Worm (Caenorhabditis elegans): ENCODE data around the gene srt-39.

DNA sequence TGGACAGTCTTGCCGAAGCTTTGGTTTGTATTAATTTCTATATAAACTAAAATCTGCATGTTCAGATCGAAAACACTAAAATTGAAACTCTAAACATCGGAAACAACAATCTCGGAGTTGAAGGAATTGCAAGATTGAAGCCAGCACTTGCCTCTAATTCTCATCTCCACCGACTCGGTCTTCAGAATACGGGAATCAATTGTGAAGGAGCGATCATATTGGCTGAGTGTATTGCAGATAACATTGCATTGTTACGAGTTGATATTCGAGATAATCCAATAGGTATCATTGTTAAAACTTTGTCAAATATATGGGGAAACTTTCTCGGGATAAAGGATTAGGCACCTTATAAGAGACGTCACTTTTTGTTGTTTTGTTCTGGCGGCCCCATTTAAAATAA lies 14.4 kb upstream of the srt-39 start:
- TF ChIP-seq unc-62 (GFP tag; optimal IDR thresholded peaks at IDR 0.05) = no peak
- TF ChIP-seq nfya-1 (tag; optimal IDR thresholded peaks at IDR 0.05; ENCODE audit: insufficient read depth) = no peak
- no peak for TF ChIP-seq nhr-76 (tag; optimal IDR thresholded peaks at IDR 0.05)
- TF ChIP-seq nhr-237 (tag; optimal IDR thresholded peaks at IDR 0.05) = no peak
- no peak for TF ChIP-seq lin-39 (tag; optimal IDR thresholded peaks at IDR 0.05)
- no peak for TF ChIP-seq lsy-12 (tag; optimal IDR thresholded peaks at IDR 0.05)
- no peak for TF ChIP-seq nhr-12 (tag; optimal IDR thresholded peaks at IDR 0.05)
- no peak for TF ChIP-seq ztf-11 (tag; optimal IDR thresholded peaks at IDR 0.05)
